Fruit fly (Drosophila melanogaster) whole organism, wandering third instar larva: Measurements from ENCODE around the gene CG13056.

ENCODE experiments used
- CG9705 ChIP-seq: fragments of 200-800 bp; sonication (Bioruptor generic); optimal IDR thresholded peaks from 2 replicates; lab custom pipeline; 2018; ENCODE audit warnings: missing biosample characterization, mild to moderate bottlenecking, missing genetic modification characterization
- CrebA ChIP-seq: fragments of 200-800 bp; sonication (Bioruptor generic); optimal IDR thresholded peaks from 2 replicates; lab custom pipeline; 2016; ENCODE audit warnings: missing biosample characterization, mild to moderate bottlenecking, missing genetic modification characterization, borderline replicate concordance
- Hnf4 ChIP-seq: fragments of 200-800 bp; sonication (Bioruptor generic); optimal IDR thresholded peaks from 2 replicates; lab custom pipeline; 2016; ENCODE audit warnings: missing biosample characterization, mild to moderate bottlenecking, missing genetic modification characterization
- Hr78 ChIP-seq: fragments of >200 bp; optimal IDR thresholded peaks from 2 replicates; lab custom pipeline; 2017; ENCODE audit warnings: missing biosample characterization, missing genetic modification characterization
- Jra ChIP-seq: sonication (Bioruptor generic); optimal IDR thresholded peaks from 2 replicates; lab custom pipeline; 2016; ENCODE audit warnings: missing biosample characterization, missing genetic modification characterization
- OdsH ChIP-seq: fragments of 200-800 bp; sonication (Bioruptor generic); optimal IDR thresholded peaks from 2 replicates; lab custom pipeline; 2016; ENCODE audit warnings: missing biosample characterization, mild to moderate bottlenecking, missing genetic modification characterization
- dl ChIP-seq, 2 experiments: fragments of 175-275, 200-275 bp in 1 of 2; fragments of 200-275 bp in 1 of 2; sonication (Bioruptor generic); optimal IDR thresholded peaks; lab custom pipeline; 2018; ENCODE audit warnings: mild to moderate bottlenecking in 2 of 2, missing biosample characterization in 2 of 2, missing genetic modification characterization in 2 of 2, moderate library complexity in 2 of 2; ENCODE audit not compliant: partially characterized antibody in 2 of 2, insufficient read depth in 1 of 2
- fru ChIP-seq: fragments of 200-800 bp; sonication (Bioruptor generic); optimal IDR thresholded peaks from 3 replicates; lab custom pipeline; 2016; ENCODE audit warnings: missing biosample characterization, mild to moderate bottlenecking, missing genetic modification characterization
- h ChIP-seq: fragments of 200-800 bp; sonication (Bioruptor generic); optimal IDR thresholded peaks from 3 replicates; lab custom pipeline; 2016; ENCODE audit warnings: missing biosample characterization, mild to moderate bottlenecking, missing genetic modification characterization
- lola ChIP-seq: fragments of >200 bp; optimal IDR thresholded peaks from 2 replicates; lab custom pipeline; 2017; ENCODE audit warnings: missing biosample characterization, missing genetic modification characterization
- pan ChIP-seq: fragments of >200 bp; optimal IDR thresholded peaks from 2 replicates; lab custom pipeline; 2017
- psq ChIP-seq: fragments of 200-800 bp; sonication (Bioruptor generic); optimal IDR thresholded peaks from 3 replicates; lab custom pipeline; 2017; ENCODE audit warnings: missing biosample characterization, mild to moderate bottlenecking, missing genetic modification characterization, moderate library complexity
- usp ChIP-seq: fragments of >200 bp; optimal IDR thresholded peaks from 2 replicates; lab custom pipeline; 2017; ENCODE audit warnings: missing biosample characterization, missing genetic modification characterization

- TF ChIP-seq lola (GFP tag; lab: Kevin White, UChicago) (no peak), Jra (no peak), OdsH (GFP tag; lab: Kevin White, UChicago) (no peak), Hr78 (no peak), dl (GFP tag; optimal IDR thresholded peaks at IDR 0.05; lab: Kevin White, UChicago; ENCODE audit: insufficient read depth in 1 of 2, partially characterized antibody in 2 of 2) (no peak), CG9705 (GFP tag; lab: Kevin White, UChicago) (no peak), fru (no peak), usp (GFP tag; lab: Kevin White, UChicago) (no peak), h (GFP tag; lab: Kevin White, UChicago) (no peak), psq (GFP tag; lab: Kevin White, UChicago) (no peak), pan (no peak), CrebA (GFP tag; lab: Kevin White, UChicago) (no peak), Hnf4 (no peak)
These were observed 30.0 kb upstream of the CG13056 start, which contains the start of gene CG13044 for dm6 chr3L:16303078-16303477.
